In genomic region chr2L:17484174-17484573, dm6 we compare ENCODE assay signal across 1 fruit fly cellular context.
A peak's percentile ranks its signal among the peaks of the same experiment; 100 is the strongest.
TF ChIP-seq lines count a peak whose summit lies in the region.

Gene GCS2beta (minus strand): TSS chr2L:17484307.
Gene CG5131 (plus strand): TSS chr2L:17484501.

TF ChIP-seq in whole organism, embryonic, 481 proteins besides CTCF, POLR2A, EP300 and RAD21 (continued from another document):
- TF ChIP-seq Atf6 (GFP tag; IDR thresholded peaks at IDR 0.05; lab: Robert Waterston, UW) (peak; percentile 93), Ets97D (GFP tag; optimal IDR thresholded peaks at IDR 0.05; lab: Kevin White, UChicago) (peak; percentile 92), prd (optimal IDR thresholded peaks at IDR 0.05; lab: Kevin White, UChicago) (no peak), prd (GFP tag; IDR thresholded peaks at IDR 0.05; lab: Robert Waterston, UW) (peak; percentile 96), Mrtf (GFP tag; IDR thresholded peaks at IDR 0.05; lab: Robert Waterston, UW) (peak; percentile 85), Nf-YA (GFP tag; IDR thresholded peaks at IDR 0.05; lab: Robert Waterston, UW) (peak; percentile 77), Blimp-1 (GFP tag; optimal IDR thresholded peaks at IDR 0.05; lab: Kevin White, UChicago) (peak; percentile 78), CG4328 (GFP tag; optimal IDR thresholded peaks at IDR 0.05; lab: Kevin White, UChicago) (peak; percentile 71), CG33557 (GFP tag; optimal IDR thresholded peaks at IDR 0.05; lab: Kevin White, UChicago) (peak; percentile 52), YL-1 (GFP tag; optimal IDR thresholded peaks at IDR 0.05; lab: Kevin White, UChicago) (peak; percentile 88), gcm2 (GFP tag; optimal IDR thresholded peaks at IDR 0.05; lab: Kevin White, UChicago) (peak; percentile 73), ac (GFP tag; optimal IDR thresholded peaks at IDR 0.05; lab: Kevin White, UChicago) (peak; percentile 48), Hand (GFP tag; optimal IDR thresholded peaks at IDR 0.05; lab: Kevin White, UChicago) (peak; percentile 25), CG7786 (GFP tag; optimal IDR thresholded peaks at IDR 0.05; lab: Kevin White, UChicago) (peak; percentile 98), amos (GFP tag; IDR thresholded peaks at IDR 0.05; lab: Robert Waterston, UW; ENCODE audit: partially characterized antibody) (peak; percentile 85), CG3838 (GFP tag; optimal IDR thresholded peaks at IDR 0.05; lab: Kevin White, UChicago) (peak; percentile 71), pnt (GFP tag; optimal IDR thresholded peaks at IDR 0.05; lab: Kevin White, UChicago) (peak; percentile 97), Lim3 (GFP tag; IDR thresholded peaks at IDR 0.05; lab: Robert Waterston, UW) (peak; percentile 47; the same call in 1 of the 2 replicates), dati (GFP tag; IDR thresholded peaks at IDR 0.05; lab: Robert Waterston, UW) (peak; percentile 62), ham (GFP tag; IDR thresholded peaks at IDR 0.05; lab: Robert Waterston, UW) (peak; percentile 87), Usf (GFP tag; optimal IDR thresholded peaks at IDR 0.05; lab: Kevin White, UChicago) (peak; percentile 81), CG17359 (tag; optimal IDR thresholded peaks at IDR 0.05; lab: Kevin White, UChicago) (peak; percentile 88), CG18619 (GFP tag; optimal IDR thresholded peaks at IDR 0.05; lab: Kevin White, UChicago) (peak; percentile 88), D19B (GFP tag; optimal IDR thresholded peaks at IDR 0.05; lab: Kevin White, UChicago) (peak; percentile 81), E2f2 (GFP tag; IDR thresholded peaks at IDR 0.05; lab: Robert Waterston, UW) (peak; percentile 84), Gug (GFP tag; IDR thresholded peaks at IDR 0.05; lab: Robert Waterston, UW) (peak; percentile 97), cg (GFP tag; optimal IDR thresholded peaks at IDR 0.05; lab: Kevin White, UChicago) (no peak), CG17568 (GFP tag; optimal IDR thresholded peaks at IDR 0.05; lab: Kevin White, UChicago) (no peak), HHEX (GFP tag; optimal IDR thresholded peaks at IDR 0.05; lab: Kevin White, UChicago) (peak; percentile 87), CG30403 (GFP tag; optimal IDR thresholded peaks at IDR 0.05; lab: Kevin White, UChicago) (peak; percentile 96), CG11456 (GFP tag; IDR thresholded peaks at IDR 0.05; lab: Robert Waterston, UW) (peak; percentile 97), trem (tag; optimal IDR thresholded peaks at IDR 0.05; lab: Kevin White, UChicago) (peak; percentile 90), CHES-1-like (GFP tag; optimal IDR thresholded peaks at IDR 0.05; lab: Kevin White, UChicago) (peak; percentile 98), CG9437 (GFP tag; optimal IDR thresholded peaks at IDR 0.05; lab: Kevin White, UChicago) (peak; percentile 97), odd (GFP tag; optimal IDR thresholded peaks at IDR 0.05; lab: Kevin White, UChicago) (peak; percentile 63), CG10654 (GFP tag; optimal IDR thresholded peaks at IDR 0.05; lab: Kevin White, UChicago) (peak; percentile 93), insv (GFP tag; optimal IDR thresholded peaks at IDR 0.05; lab: Kevin White, UChicago) (peak in 1 of 2 experiments; percentile 39), ERR (GFP tag; optimal IDR thresholded peaks at IDR 0.05; lab: Kevin White, UChicago) (peak; percentile 95), sna (GFP tag; IDR thresholded peaks at IDR 0.05; lab: Robert Waterston, UW; ENCODE audit: partially characterized antibody) (peak; percentile 92), CG32767 (GFP tag; IDR thresholded peaks at IDR 0.05; lab: Robert Waterston, UW) (peak; percentile 85), al (GFP tag; IDR thresholded peaks at IDR 0.05; lab: Robert Waterston, UW) (peak; percentile 94), Opbp (GFP tag; IDR thresholded peaks at IDR 0.05; lab: Robert Waterston, UW; ENCODE audit: partially characterized antibody) (peak; percentile 89), CG13424 (tag; optimal IDR thresholded peaks at IDR 0.05; lab: Kevin White, UChicago) (peak; percentile 91), CG2116 (GFP tag; optimal IDR thresholded peaks at IDR 0.05; lab: Kevin White, UChicago) (peak; percentile 90), CG34224 (GFP tag; IDR thresholded peaks at IDR 0.05; lab: Robert Waterston, UW; ENCODE audit: partially characterized antibody) (peak; percentile 90), tio (GFP tag; optimal IDR thresholded peaks at IDR 0.05; lab: Kevin White, UChicago) (peak; percentile 89), ken (GFP tag; IDR thresholded peaks at IDR 0.05; lab: Robert Waterston, UW) (peak; percentile 94), sens (GFP tag; lab: Kevin White, UChicago) (peak; percentile 99), Taf1 (GFP tag; IDR thresholded peaks at IDR 0.05; lab: Robert Waterston, UW) (peak; percentile 93), CG3407 (GFP tag; optimal IDR thresholded peaks at IDR 0.05; lab: Kevin White, UChicago) (peak; percentile 78), Vsx1 (GFP tag; optimal IDR thresholded peaks at IDR 0.05; lab: Kevin White, UChicago) (peak; percentile 33), CG5245 (GFP tag; optimal IDR thresholded peaks at IDR 0.05; lab: Kevin White, UChicago) (peak; percentile 89), Optix (GFP tag; IDR thresholded peaks at IDR 0.05; lab: Robert Waterston, UW) (peak; percentile 94), CG7556 (GFP tag; optimal IDR thresholded peaks at IDR 0.05; lab: Kevin White, UChicago) (peak; percentile 87), eyg (GFP tag; optimal IDR thresholded peaks at IDR 0.05; lab: Kevin White, UChicago) (peak; percentile 92), dimm (GFP tag; IDR thresholded peaks at IDR 0.05; lab: Robert Waterston, UW) (peak; percentile 67), Doc3 (GFP tag; IDR thresholded peaks at IDR 0.05; lab: Robert Waterston, UW; ENCODE audit: partially characterized antibody) (peak; percentile 94), Nf-YC (tag; optimal IDR thresholded peaks at IDR 0.05; lab: Kevin White, UChicago) (no peak), nom (GFP tag; optimal IDR thresholded peaks at IDR 0.05; lab: Kevin White, UChicago) (no peak), CG12299 (tag; optimal IDR thresholded peaks at IDR 0.05; lab: Kevin White, UChicago) (peak; percentile 59), Sox100B (GFP tag; optimal IDR thresholded peaks at IDR 0.05; lab: Kevin White, UChicago) (peak; percentile 77), CG13287 (GFP tag; IDR thresholded peaks at IDR 0.05; lab: Robert Waterston, UW; ENCODE audit: partially characterized antibody) (peak; percentile 96), CG13775 (GFP tag; optimal IDR thresholded peaks at IDR 0.05; lab: Kevin White, UChicago) (peak; percentile 92), chm (GFP tag; IDR thresholded peaks at IDR 0.05; lab: Robert Waterston, UW) (peak; percentile 71), CG7372 (GFP tag; IDR thresholded peaks at IDR 0.05; lab: Robert Waterston, UW) (peak; percentile 94), CG1832 (GFP tag; optimal IDR thresholded peaks at IDR 0.05; lab: Kevin White, UChicago) (no peak), Asciz (GFP tag; optimal IDR thresholded peaks at IDR 0.05; lab: Kevin White, UChicago) (peak; percentile 70), repo (GFP tag; optimal IDR thresholded peaks at IDR 0.05; lab: Kevin White, UChicago) (peak; percentile 89), sima (GFP tag; optimal IDR thresholded peaks at IDR 0.05; lab: Kevin White, UChicago) (peak; percentile 71), CG15011 (GFP tag; optimal IDR thresholded peaks at IDR 0.05; lab: Kevin White, UChicago) (peak; percentile 70), Ssrp (tag; optimal IDR thresholded peaks at IDR 0.05; lab: Kevin White, UChicago) (peak; percentile 91), crp (GFP tag; optimal IDR thresholded peaks at IDR 0.05; lab: Kevin White, UChicago) (peak; percentile 87 to 93), hth (optimal IDR thresholded peaks at IDR 0.05; lab: Kevin White, UChicago) (no peak), ab (GFP tag; optimal IDR thresholded peaks at IDR 0.05; lab: Kevin White, UChicago) (peak; percentile 94), CG6654 (GFP tag; optimal IDR thresholded peaks at IDR 0.05; lab: Kevin White, UChicago) (peak; percentile 72), Abd-B (GFP tag; optimal IDR thresholded peaks at IDR 0.05; lab: Kevin White, UChicago) (peak; percentile 98), B-H1 (GFP tag; IDR thresholded peaks at IDR 0.05; lab: Robert Waterston, UW) (peak; percentile 86), disco-r (GFP tag; optimal IDR thresholded peaks at IDR 0.05; lab: Kevin White, UChicago) (peak; percentile 88), sd (tag; optimal IDR thresholded peaks at IDR 0.05; lab: Kevin White, UChicago) (peak; percentile 92), CG8478 (optimal IDR thresholded peaks at IDR 0.05; lab: Kevin White, UChicago) (no peak), CG13894 (tag; optimal IDR thresholded peaks at IDR 0.05; lab: Kevin White, UChicago) (no peak), CG31224 (GFP tag; IDR thresholded peaks at IDR 0.05; lab: Robert Waterston, UW) (peak; percentile 87), CG3163 (GFP tag; optimal IDR thresholded peaks at IDR 0.05; lab: Kevin White, UChicago) (peak; percentile 84), CG17361 (GFP tag; IDR thresholded peaks at IDR 0.05; lab: Robert Waterston, UW) (peak; percentile 90), NfI (GFP tag; optimal IDR thresholded peaks at IDR 0.05; lab: Kevin White, UChicago) (peak; percentile 95), en (GFP tag; optimal IDR thresholded peaks at IDR 0.05; lab: Kevin White, UChicago) (peak; percentile 83), CG5180 (GFP tag; optimal IDR thresholded peaks at IDR 0.05; lab: Kevin White, UChicago) (peak; percentile 50), bsh (GFP tag; optimal IDR thresholded peaks at IDR 0.05; lab: Kevin White, UChicago) (peak; percentile 18 to 87), az2 (GFP tag; optimal IDR thresholded peaks at IDR 0.05; lab: Kevin White, UChicago) (peak; percentile 93), zf30C (GFP tag; optimal IDR thresholded peaks at IDR 0.05; lab: Kevin White, UChicago) (no peak), CoRest (tag; optimal IDR thresholded peaks at IDR 0.05; lab: Kevin White, UChicago) (peak; percentile 93), HLHmδ (GFP tag; optimal IDR thresholded peaks at IDR 0.05; lab: Kevin White, UChicago) (no peak), mirr (GFP tag; optimal IDR thresholded peaks at IDR 0.05; lab: Kevin White, UChicago) (peak; percentile 76), CG2199 (GFP tag; IDR thresholded peaks at IDR 0.05; lab: Robert Waterston, UW) (peak; percentile 86), pfk (GFP tag; optimal IDR thresholded peaks at IDR 0.05; lab: Kevin White, UChicago) (no peak), Aef1 (GFP tag; IDR thresholded peaks at IDR 0.05; lab: Robert Waterston, UW) (peak; percentile 94), Hr39 (optimal IDR thresholded peaks at IDR 0.05; lab: Kevin White, UChicago) (no peak), pho (GFP tag; optimal IDR thresholded peaks at IDR 0.05; lab: Kevin White, UChicago) (peak; percentile 98), CG17186 (GFP tag; optimal IDR thresholded peaks at IDR 0.05; lab: Kevin White, UChicago) (peak; percentile 90), jing (GFP tag; optimal IDR thresholded peaks at IDR 0.05; lab: Kevin White, UChicago) (peak; percentile 87), gsb (GFP tag; IDR thresholded peaks at IDR 0.05; lab: Robert Waterston, UW) (peak; percentile 89), CG8281 (tag; optimal IDR thresholded peaks at IDR 0.05; lab: Kevin White, UChicago) (peak; percentile 57), Scr (GFP tag; IDR thresholded peaks at IDR 0.05; lab: Robert Waterston, UW; ENCODE audit: partially characterized antibody) (peak; percentile 93), Pdp1 (GFP tag; optimal IDR thresholded peaks at IDR 0.05; lab: Kevin White, UChicago) (peak; percentile 97 to 98), CG7987 (GFP tag; optimal IDR thresholded peaks at IDR 0.05; lab: Kevin White, UChicago) (peak; percentile 84), Dip3 (GFP tag; optimal IDR thresholded peaks at IDR 0.05; lab: Kevin White, UChicago) (peak; percentile 96), CG31388 (GFP tag; optimal IDR thresholded peaks at IDR 0.05; lab: Kevin White, UChicago) (peak; percentile 89), nerfin-2 (GFP tag; IDR thresholded peaks at IDR 0.05; lab: Robert Waterston, UW; ENCODE audit: partially characterized antibody) (peak; percentile 62; the same call in 1 of the 2 replicates), C15 (GFP tag; IDR thresholded peaks at IDR 0.05; lab: Robert Waterston, UW) (peak; percentile 84), CG14014 (GFP tag; IDR thresholded peaks at IDR 0.05; lab: Robert Waterston, UW) (peak; percentile 95), CG7357 (GFP tag; IDR thresholded peaks at IDR 0.05; lab: Robert Waterston, UW) (peak; percentile 87), Deaf1 (tag; optimal IDR thresholded peaks at IDR 0.05; lab: Kevin White, UChicago) (no peak), Mad (GFP tag; optimal IDR thresholded peaks at IDR 0.05; lab: Kevin White, UChicago) (peak; percentile 97), kay (GFP tag; optimal IDR thresholded peaks at IDR 0.05; lab: Kevin White, UChicago) (peak; percentile 91), stc (GFP tag; IDR thresholded peaks at IDR 0.05; lab: Robert Waterston, UW) (peak; percentile 85)
